Worm (Caenorhabditis elegans) whole organism, mixed stage, embryonic: Measurements from ENCODE around the gene ZC239.15.

Experiments
- blmp-1 ChIP-seq: fragments of 150-350 bp; optimal IDR thresholded peaks from 2 replicates; lab custom pipeline; 2014; ENCODE audit warnings: missing biosample characterization, missing genetic modification characterization
- ceh-43 ChIP-seq: fragments of 200-800 bp; sonication (Bioruptor generic); optimal IDR thresholded peaks from 2 replicates; lab custom pipeline; 2018; ENCODE audit warnings: mild to moderate bottlenecking, missing genetic modification characterization, moderate library complexity, missing compliant biosample characterization
- drap-1 ChIP-seq: fragments of 200-800 bp; sonication (Bioruptor generic); optimal IDR thresholded peaks from 3 replicates; lab custom pipeline; 2018; ENCODE audit warnings: mild to moderate bottlenecking, missing genetic modification characterization, missing compliant biosample characterization
- lin-13 ChIP-seq: fragments of 150-350 bp; optimal IDR thresholded peaks from 2 replicates; lab custom pipeline; 2014; ENCODE audit warnings: missing biosample characterization, missing genetic modification characterization
- lsy-2 ChIP-seq: fragments of 150-350 bp; optimal IDR thresholded peaks from 2 replicates; lab custom pipeline; 2014; ENCODE audit warnings: missing biosample characterization, missing genetic modification characterization
- snpc-4 ChIP-seq: fragments of 150-350 bp; optimal IDR thresholded peaks from 2 replicates; lab custom pipeline; 2014; ENCODE audit warnings: missing biosample characterization, missing genetic modification characterization
- unc-39 ChIP-seq: fragments of 150-350 bp; optimal IDR thresholded peaks from 2 replicates; lab custom pipeline; 2014; ENCODE audit warnings: missing biosample characterization, missing genetic modification characterization

ce11 chrII:3203415-3203814, 21.1 kb downstream of the ZC239.15 start, which contains the start of gene sri-50:
- TF ChIP-seq blmp-1 (no peak), snpc-4 (tag; lab: Kevin White, UChicago) (no peak), ceh-43 (no peak), unc-39 (tag; lab: Kevin White, UChicago) (no peak), drap-1 (GFP tag; lab: Kevin White, UChicago) (no peak), lsy-2 (tag; lab: Kevin White, UChicago) (no peak), lin-13 (tag; lab: Kevin White, UChicago) (no peak)
